Worm (Caenorhabditis elegans): ENCODE measurements around the gene W01H2.2.

- no peak for TF ChIP-seq dpl-1 (GFP tag; optimal IDR thresholded peaks at IDR 0.05)
- no peak for TF ChIP-seq cebp-1 (GFP tag; IDR thresholded peaks at IDR 0.05)
- peak; percentile 11 for TF ChIP-seq cebp-1 (tag; optimal IDR thresholded peaks at IDR 0.05)
- TF ChIP-seq efl-1 (GFP tag; optimal IDR thresholded peaks at IDR 0.05): no peak
- TF ChIP-seq xnd-1 (tag; optimal IDR thresholded peaks at IDR 0.05): no peak
- no peak for TF ChIP-seq fkh-3 (tag; optimal IDR thresholded peaks at IDR 0.05)
- TF ChIP-seq hmg-20 (GFP tag; IDR thresholded peaks at IDR 0.05): no peak
- no peak for TF ChIP-seq F33H1.4 (GFP tag; IDR thresholded peaks at IDR 0.05)
- no peak for TF ChIP-seq nhr-90 (tag; optimal IDR thresholded peaks at IDR 0.05)
- TF ChIP-seq bed-1 (GFP tag; IDR thresholded peaks at IDR 0.05): no peak
- TF ChIP-seq C06A6.2 (GFP tag; conservative IDR thresholded peaks at IDR 0.05): no peak
- no peak for TF ChIP-seq B0035.1 (tag; optimal IDR thresholded peaks at IDR 0.05)
These were observed 2.7 kb downstream of the W01H2.2 start for ce11 chrX:4215500-4216107.
